Worm (Caenorhabditis elegans): ENCODE measurements around the gene nstp-8.

Gene nstp-8

ce11 chrV:2192117-2192516, 23.3 kb upstream of the nstp-8 start, which contains the start of gene nhr-13 (continued):
- TF ChIP-seq dmd-9 (GFP tag; IDR thresholded peaks at IDR 0.05) (no peak), hmg-1.1 (GFP tag; IDR thresholded peaks at IDR 0.05) (peak; percentile 56; the same call in 1 of the 2 replicates), zag-1 (tag; optimal IDR thresholded peaks at IDR 0.05) (no peak), mdl-1 (tag; optimal IDR thresholded peaks at IDR 0.05) (peak in 1 of 2 experiments; percentile 13), vab-7 (GFP tag; IDR thresholded peaks at IDR 0.05) (no peak), tra-1 (GFP tag; IDR thresholded peaks at IDR 0.05) (no peak), nhr-76 (tag; optimal IDR thresholded peaks at IDR 0.05) (no peak), aha-1 (tag) (peak; percentile 82), mxl-3 (GFP tag; optimal IDR thresholded peaks at IDR 0.05) (no peak), ztf-11 (tag; optimal IDR thresholded peaks at IDR 0.05) (no peak), lim-7 (GFP tag; IDR thresholded peaks at IDR 0.05) (no peak), lin-1 (GFP tag; IDR thresholded peaks at IDR 0.05) (no peak), ceh-82 (tag; optimal IDR thresholded peaks at IDR 0.05) (no peak), mdt-29 (GFP tag; IDR thresholded peaks at IDR 0.05) (no peak), mep-1 (tag; optimal IDR thresholded peaks at IDR 0.05) (no peak), duxl-1 (tag; optimal IDR thresholded peaks at IDR 0.05; ENCODE audit: poor library complexity) (peak; percentile 30), aly-2 (tag; optimal IDR thresholded peaks at IDR 0.05) (no peak), lin-15B (tag; optimal IDR thresholded peaks at IDR 0.05) (no peak), zfp-2 (tag; optimal IDR thresholded peaks at IDR 0.05) (no peak), nhr-237 (tag; optimal IDR thresholded peaks at IDR 0.05) (no peak)

- TF ChIP-seq R02D3.7 (tag; optimal IDR thresholded peaks at IDR 0.05) (no peak), egl-43 (GFP tag; IDR thresholded peaks at IDR 0.05) (no peak), nhr-28 (tag; optimal IDR thresholded peaks at IDR 0.05) (no peak), mep-1 (tag; optimal IDR thresholded peaks at IDR 0.05) (no peak), nhr-76 (tag; optimal IDR thresholded peaks at IDR 0.05) (no peak), ctbp-1 (GFP tag; IDR thresholded peaks at IDR 0.05) (no peak), ces-1 (GFP tag; optimal IDR thresholded peaks at IDR 0.05) (no peak), ama-1 (optimal IDR thresholded peaks at IDR 0.05) (no peak)
Observed at ce11 chrV:2199594-2199993, 15.9 kb upstream of the nstp-8 start.

- TF ChIP-seq ztf-7 (tag; optimal IDR thresholded peaks at IDR 0.05), result no peak
- no peak for TF ChIP-seq daf-12 (tag; optimal IDR thresholded peaks at IDR 0.05)
- TF ChIP-seq cey-2 (tag; optimal IDR thresholded peaks at IDR 0.05; ENCODE audit: borderline replicate concordance, insufficient read depth), result no peak
- TF ChIP-seq unc-39 (tag; optimal IDR thresholded peaks at IDR 0.05), result no peak
- TF ChIP-seq mxl-3 (GFP tag; optimal IDR thresholded peaks at IDR 0.05), result no peak
- no peak for TF ChIP-seq nhr-111 (GFP tag; optimal IDR thresholded peaks at IDR 0.05)
- no peak for TF ChIP-seq php-3 (GFP tag; IDR thresholded peaks at IDR 0.05)
- TF ChIP-seq zip-2 (tag; optimal IDR thresholded peaks at IDR 0.05), result no peak
- TF ChIP-seq egl-43 (GFP tag; IDR thresholded peaks at IDR 0.05), result 0 out of 2 replicates have a peak, but pooled peaks have one; percentile 3
- TF ChIP-seq ama-1 (optimal IDR thresholded peaks at IDR 0.05), result no peak
- peak; percentile 69; the same call in 1 of the 2 replicates for TF ChIP-seq set-16 (GFP tag; IDR thresholded peaks at IDR 0.05)
- no peak for TF ChIP-seq Y5F2A.4 (GFP tag; optimal IDR thresholded peaks at IDR 0.05)
- no peak for TF ChIP-seq ceh-62 (tag; optimal IDR thresholded peaks at IDR 0.05)
- TF ChIP-seq arid-1 (GFP tag; conservative IDR thresholded peaks at IDR 0.05), result no peak
Observed at ce11 chrV:2200402-2200801, 15.1 kb upstream of the nstp-8 start.

- no peak for TF ChIP-seq F44E2.7 (GFP tag; IDR thresholded peaks at IDR 0.05)
- peak; percentile 29 for TF ChIP-seq pqm-1 (tag; optimal IDR thresholded peaks at IDR 0.05)
- TF ChIP-seq php-3 (GFP tag; IDR thresholded peaks at IDR 0.05), result 0 out of 2 replicates have a peak, but pooled peaks have one; percentile 35
- no peak for TF ChIP-seq lin-15B (tag; optimal IDR thresholded peaks at IDR 0.05)
- peak; percentile 2 for TF ChIP-seq hlh-11 (tag; optimal IDR thresholded peaks at IDR 0.05)
- TF ChIP-seq aha-1 (tag), result no peak
- TF ChIP-seq nhr-48 (tag; optimal IDR thresholded peaks at IDR 0.05), result no peak
- no peak for TF ChIP-seq Y48G9A.11 (GFP tag; IDR thresholded peaks at IDR 0.05)
- no peak for TF ChIP-seq jun-1 (tag; optimal IDR thresholded peaks at IDR 0.05)
- TF ChIP-seq mes-2 (tag; optimal IDR thresholded peaks at IDR 0.05; ENCODE audit: poor library complexity, severe bottlenecking), result no peak
- no peak for TF ChIP-seq spr-3 (GFP tag; optimal IDR thresholded peaks at IDR 0.05)
- no peak for TF ChIP-seq ztf-11 (tag; optimal IDR thresholded peaks at IDR 0.05)
- TF ChIP-seq nhr-41 (GFP tag; IDR thresholded peaks at IDR 0.05), result no peak
- no peak for TF ChIP-seq cey-2 (tag; optimal IDR thresholded peaks at IDR 0.05; ENCODE audit: borderline replicate concordance, insufficient read depth)
- TF ChIP-seq nhr-102 (tag; optimal IDR thresholded peaks at IDR 0.05), result no peak
- no peak for TF ChIP-seq vab-7 (GFP tag; IDR thresholded peaks at IDR 0.05)
- TF ChIP-seq arid-1 (GFP tag; conservative IDR thresholded peaks at IDR 0.05), result no peak
- no peak for TF ChIP-seq Y105C5A.15 (GFP tag; IDR thresholded peaks at IDR 0.05)
Observed at ce11 chrV:2201240-2201639, 14.2 kb upstream of the nstp-8 start, which contains the start of gene cyp-32B1. cyp-32B1 (minus strand) TSS chrV:2201415.

Data from whole organism, L4 larva.